Worm (Caenorhabditis elegans) whole organism, L1 larva: Measurements from ENCODE around the gene bnc-1.

ENCODE experiments used
- C16A3.4 ChIP-seq: fragments of 150-350 bp; optimal IDR thresholded peaks from 2 replicates; lab custom pipeline; 2014; ENCODE audit warnings: missing biosample characterization, missing genetic modification characterization
- F16B12.6 ChIP-seq: fragments of 150-350 bp; optimal IDR thresholded peaks from 2 replicates; lab custom pipeline; 2014; ENCODE audit warnings: missing biosample characterization, missing genetic modification characterization
- lin-14 ChIP-seq: fragments of 200-800 bp; sonication (Bioruptor generic); optimal IDR thresholded peaks from 2 replicates; lab custom pipeline; 2018; ENCODE audit warnings: mild to moderate bottlenecking, missing genetic modification characterization, moderate library complexity, missing compliant biosample characterization
- mdl-1 ChIP-seq, 2 experiments: fragments of 150-350 bp; optimal IDR thresholded peaks; 2 replicates each; lab custom pipeline; 2014 to 2017; ENCODE audit warnings: missing biosample characterization in 2 of 2, missing genetic modification characterization in 2 of 2, inconsistent platforms in 1 of 2
- mep-1 ChIP-seq: fragments of 150-350 bp; optimal IDR thresholded peaks from 2 replicates; lab custom pipeline; 2014; ENCODE audit warnings: missing biosample characterization, missing genetic modification characterization
- nhr-12 ChIP-seq: sonication (generic microtip); optimal IDR thresholded peaks from 2 replicates; lab custom pipeline; 2017; ENCODE audit warnings: missing biosample characterization, missing genetic modification characterization
- nhr-76 ChIP-seq: sonication (generic microtip); optimal IDR thresholded peaks from 2 replicates; lab custom pipeline; 2017; ENCODE audit warnings: missing biosample characterization, missing genetic modification characterization
- snu-23 ChIP-seq: sonication (generic microtip); optimal IDR thresholded peaks from 2 replicates; lab custom pipeline; 2016; ENCODE audit warnings: missing genetic modification characterization, missing compliant biosample characterization
- unc-86 ChIP-seq: sonication (generic microtip); optimal IDR thresholded peaks from 2 replicates; lab custom pipeline; 2016; ENCODE audit warnings: missing genetic modification characterization, missing compliant biosample characterization
- vab-15 ChIP-seq: sonication (generic microtip); optimal IDR thresholded peaks from 2 replicates; lab custom pipeline; 2017; ENCODE audit warnings: missing genotype, mild to moderate bottlenecking, missing genetic modification characterization, missing compliant biosample characterization
- ztf-11 ChIP-seq, 2 experiments: sonication (generic microtip); optimal IDR thresholded peaks; 2 replicates each; lab custom pipeline; 2016 to 2017; ENCODE audit warnings: missing genetic modification characterization in 2 of 2, missing biosample characterization in 1 of 2, missing compliant biosample characterization in 1 of 2

ce11 chrV:12281508-12281907, 4.7 kb upstream of the bnc-1 start:
- TF ChIP-seq lin-14 (GFP tag; lab: Kevin White, UChicago) = no peak
- no peak for TF ChIP-seq nhr-76 (tag; lab: Kevin White, UChicago)
- no peak for TF ChIP-seq F16B12.6
- TF ChIP-seq C16A3.4 (tag; lab: Kevin White, UChicago) = no peak
- no peak for TF ChIP-seq snu-23
- TF ChIP-seq ztf-11 (tag; optimal IDR thresholded peaks at IDR 0.05; lab: Kevin White, UChicago) = no peak
- TF ChIP-seq vab-15 (tag; lab: Kevin White, UChicago) = no peak
- TF ChIP-seq mdl-1 (tag; optimal IDR thresholded peaks at IDR 0.05; lab: Kevin White, UChicago) = no peak
- TF ChIP-seq unc-86 (tag; lab: Kevin White, UChicago) = no peak
- no peak for TF ChIP-seq nhr-12 (tag; lab: Kevin White, UChicago)
- TF ChIP-seq mep-1 (tag; lab: Kevin White, UChicago) = no peak
